Fruit fly (Drosophila melanogaster) whole organism, wandering third instar larva: ENCODE data around the gene kek5.

Experiments
- CG9705 ChIP-seq: fragments of 200-800 bp; sonication (Bioruptor generic); optimal IDR thresholded peaks from 2 replicates; lab custom pipeline; 2018; ENCODE audit warnings: missing biosample characterization, mild to moderate bottlenecking, missing genetic modification characterization
- GATAd ChIP-seq: sonication (Bioruptor generic); optimal IDR thresholded peaks from 2 replicates; lab custom pipeline; 2016; ENCODE audit warnings: missing biosample characterization, missing genetic modification characterization
- Hr83 ChIP-seq: fragments of 200-300 bp; sonication (Bioruptor generic); optimal IDR thresholded peaks from 2 replicates; lab custom pipeline; 2016; ENCODE audit warnings: missing biosample characterization, mild to moderate bottlenecking, missing genetic modification characterization, moderate library complexity; ENCODE audit not compliant: poor library complexity, severe bottlenecking
- Rel ChIP-seq, 2 experiments: fragments of 200-800 bp; sonication (Bioruptor generic) in 1 of 2; optimal IDR thresholded peaks; 2 replicates in 1 of 2; 3 replicates in 1 of 2; lab custom pipeline; 2016 to 2019; ENCODE audit warnings: mild to moderate bottlenecking in 2 of 2, missing biosample characterization in 2 of 2, missing genetic modification characterization in 2 of 2, moderate library complexity in 1 of 2
- dmrt93B ChIP-seq: fragments of 200-800 bp; sonication (Bioruptor generic); optimal IDR thresholded peaks from 2 replicates; lab custom pipeline; 2018; ENCODE audit warnings: missing biosample characterization, mild to moderate bottlenecking, missing genetic modification characterization
- foxo ChIP-seq, 2 experiments: fragments of 200-800 bp; sonication (Bioruptor generic); optimal IDR thresholded peaks; 2 replicates in 1 of 2; 3 replicates in 1 of 2; lab custom pipeline; 2016 to 2017; ENCODE audit warnings: missing biosample characterization in 2 of 2, missing genetic modification characterization in 2 of 2
- lola ChIP-seq: fragments of >200 bp; optimal IDR thresholded peaks from 2 replicates; lab custom pipeline; 2017; ENCODE audit warnings: missing biosample characterization, missing genetic modification characterization
- psq ChIP-seq: fragments of 200-800 bp; sonication (Bioruptor generic); optimal IDR thresholded peaks from 3 replicates; lab custom pipeline; 2017; ENCODE audit warnings: missing biosample characterization, mild to moderate bottlenecking, missing genetic modification characterization, moderate library complexity
- sage ChIP-seq: fragments of 200-800 bp; sonication (Bioruptor generic); optimal IDR thresholded peaks from 2 replicates; lab custom pipeline; 2016; ENCODE audit warnings: missing biosample characterization, mild to moderate bottlenecking, missing genetic modification characterization

dm6 chrX:19496808-19497259 is 143.9 kb downstream of the kek5 start:
- TF ChIP-seq Rel (GFP tag; optimal IDR thresholded peaks at IDR 0.05; lab: Kevin White, UChicago), result no peak
- TF ChIP-seq Rel (tag; optimal IDR thresholded peaks at IDR 0.05; lab: Kevin White, UChicago), result peak; percentile 67
- TF ChIP-seq psq, result peak; percentile 93
- no peak for TF ChIP-seq GATAd (GFP tag; lab: Kevin White, UChicago)
- peak; percentile 79 for TF ChIP-seq Hr83 (GFP tag; lab: Kevin White, UChicago)
- no peak for TF ChIP-seq lola (GFP tag; lab: Kevin White, UChicago)
- peak; percentile 10 for TF ChIP-seq dmrt93B (GFP tag; lab: Kevin White, UChicago)
- TF ChIP-seq sage (GFP tag; lab: Kevin White, UChicago), result no peak
- TF ChIP-seq CG9705 (GFP tag; lab: Kevin White, UChicago), result peak; percentile 9
- peak in 1 of 2 experiments; percentile 45 for TF ChIP-seq foxo (GFP tag; optimal IDR thresholded peaks at IDR 0.05; lab: Kevin White, UChicago)
